Worm (Caenorhabditis elegans) whole organism, midembryonic: ENCODE data around the gene tat-6.

Source experiments
- T22C8.4 ChIP-seq: fragments of 200-800 bp; sonication (Bioruptor generic); IDR thresholded peaks from 2 replicates; pipeline ENCODE4 v1.3.6; 2022; ENCODE audit warnings: missing genetic modification characterization, missing compliant biosample characterization
- flt-1 ChIP-seq: fragments of 200-800 bp; sonication (Bioruptor generic); IDR thresholded peaks from 2 replicates; pipeline ENCODE4 v1.3.6; 2022; ENCODE audit warnings: missing genetic modification characterization, missing compliant biosample characterization
- klf-2 ChIP-seq: fragments of 200-800 bp; sonication (Bioruptor generic); conservative IDR thresholded peaks from 2 replicates; pipeline ENCODE4 v1.3.6; 2022; ENCODE audit warnings: missing genetic modification reagents, missing genetic modification characterization, missing compliant biosample characterization
- ref-1 ChIP-seq: fragments of 200-800 bp; sonication (Bioruptor generic); conservative IDR thresholded peaks from 2 replicates; pipeline ENCODE4 v1.3.6; 2022; ENCODE audit warnings: missing genetic modification reagents, missing genetic modification characterization, missing compliant biosample characterization
- tab-1 ChIP-seq: fragments of 200-800 bp; sonication (Bioruptor generic); IDR thresholded peaks from 2 replicates; pipeline ENCODE4 v1.3.6; 2022; ENCODE audit warnings: missing genetic modification characterization, missing compliant biosample characterization
- ztf-23 ChIP-seq: fragments of 200-800 bp; sonication (Bioruptor generic); IDR thresholded peaks from 2 replicates; pipeline ENCODE4 v1.3.6; 2022; ENCODE audit warnings: missing genetic modification reagents, missing genetic modification characterization, missing compliant biosample characterization
- ztf-29 ChIP-seq: fragments of 200-800 bp; sonication (Bioruptor generic); IDR thresholded peaks from 2 replicates; pipeline ENCODE4 v1.3.6; 2022; ENCODE audit warnings: missing genetic modification reagents, missing genetic modification characterization, missing compliant biosample characterization

DNA sequence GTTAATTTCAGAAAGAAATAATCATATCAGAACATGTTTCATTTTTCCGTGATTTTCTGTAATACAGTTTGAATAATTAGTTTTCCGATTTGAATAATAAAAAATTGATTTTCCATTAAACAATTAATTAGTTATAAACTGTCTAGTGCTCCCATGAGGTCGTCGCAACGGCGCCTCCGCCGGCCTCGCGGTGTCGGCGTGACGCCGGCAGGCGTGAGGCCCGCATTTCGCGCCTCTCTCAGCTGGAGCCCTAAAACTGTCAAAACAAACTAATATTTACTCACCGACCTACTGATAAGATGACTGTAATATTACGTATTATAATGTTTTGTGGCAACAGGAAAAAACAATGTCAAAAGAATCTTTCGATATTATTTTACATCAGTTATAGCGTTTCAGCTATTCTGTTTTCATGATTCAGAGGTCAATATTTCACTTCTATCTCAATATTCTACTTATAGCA is 4.4 kb downstream of the tat-6 start, which contains the start of gene F02C9.2:
- no peak for TF ChIP-seq ztf-23 (GFP tag; lab: Robert Waterston, UW)
- TF ChIP-seq ref-1 (GFP tag; lab: Robert Waterston, UW): no peak
- no peak for TF ChIP-seq klf-2 (GFP tag; lab: Robert Waterston, UW)
- no peak for TF ChIP-seq tab-1 (GFP tag; lab: Robert Waterston, UW)
- TF ChIP-seq ztf-29 (GFP tag; lab: Robert Waterston, UW): no peak
- no peak for TF ChIP-seq flt-1 (GFP tag; lab: Robert Waterston, UW)
- TF ChIP-seq T22C8.4 (GFP tag; lab: Robert Waterston, UW): no peak
